Worm (Caenorhabditis elegans) whole organism, L4 larva: ENCODE results near the gene C38C5.1.

Experiments used
- F49E8.2 ChIP-seq: sonication (generic microtip); optimal IDR thresholded peaks from 2 replicates; lab custom pipeline; 2016; ENCODE audit warnings: missing compliant biosample characterization, mild to moderate bottlenecking, missing genetic modification characterization, borderline replicate concordance
- R02D3.7 ChIP-seq: fragments of 150-350 bp; sonication (generic microtip); optimal IDR thresholded peaks from 3 replicates; lab custom pipeline; 2014; ENCODE audit warnings: missing biosample characterization, missing genetic modification characterization
- ama-1 ChIP-seq: fragments of 150-350 bp; optimal IDR thresholded peaks from 2 replicates; lab custom pipeline; 2014; ENCODE audit warnings: inconsistent platforms, mixed read lengths
- ceh-82 ChIP-seq: sonication (generic microtip); optimal IDR thresholded peaks from 2 replicates; lab custom pipeline; 2017; ENCODE audit warnings: missing biosample characterization, missing genetic modification characterization
- egl-43 ChIP-seq: fragments of 200-800 bp; sonication (Bioruptor generic); IDR thresholded peaks from 2 replicates; pipeline ENCODE4 v1.3.6; 2022; ENCODE audit warnings: missing genetic modification reagents, missing genetic modification characterization, missing compliant biosample characterization
- lsy-2 ChIP-seq, 2 experiments: fragments of 150-350 bp in 1 of 2; sonication (generic microtip) in 1 of 2; optimal IDR thresholded peaks; 2 replicates each; lab custom pipeline; 2014 to 2017; ENCODE audit warnings: missing biosample characterization in 2 of 2, missing genetic modification characterization in 2 of 2
- madf-9 ChIP-seq: fragments of 200-800 bp; sonication (Bioruptor generic); conservative IDR thresholded peaks from 2 replicates; pipeline ENCODE4 v1.3.6; 2022; ENCODE audit warnings: missing genetic modification reagents, missing genetic modification characterization, missing compliant biosample characterization
- nhr-11 ChIP-seq: fragments of 150-350 bp; optimal IDR thresholded peaks from 2 replicates; lab custom pipeline; 2014; ENCODE audit warnings: missing biosample characterization, missing genetic modification characterization
- unc-62 ChIP-seq, 3 experiments: fragments of 150-350 bp in 1 of 3; sonication (generic microtip); optimal IDR thresholded peaks in 2 of 3; peaks in 1 of 3; 1 replicate in 1 of 3; 2 replicates in 2 of 3; lab custom pipeline; 2014 to 2017; ENCODE audit warnings: missing biosample characterization in 3 of 3, missing genetic modification characterization in 3 of 3, missing genetic modification reagents in 3 of 3, missing genotype in 1 of 3

DNA sequence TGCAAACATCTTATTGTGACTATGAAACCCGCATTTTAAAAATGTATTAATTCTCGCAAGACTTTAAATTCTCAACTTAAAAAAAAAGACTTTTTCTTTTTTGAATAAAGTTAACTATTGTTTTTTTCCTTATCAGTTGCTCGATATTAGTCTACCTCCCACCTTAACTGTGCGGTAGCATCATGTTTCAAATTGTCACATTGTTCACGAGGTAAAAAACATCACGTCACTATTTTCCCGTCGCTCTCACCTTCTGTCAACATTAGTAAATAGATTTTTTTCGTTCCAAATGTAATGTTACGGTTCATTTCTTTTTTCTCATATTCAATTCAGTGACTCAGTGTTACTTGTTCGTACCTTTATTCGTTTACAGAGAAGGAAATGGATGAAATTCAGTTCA, 41.5 kb upstream of the C38C5.1 start:
- TF ChIP-seq nhr-11 (tag; lab: Kevin White, UChicago), result no peak
- no peak for TF ChIP-seq madf-9 (GFP tag; lab: Robert Waterston, UW)
- no peak for TF ChIP-seq egl-43 (GFP tag; lab: Robert Waterston, UW)
- TF ChIP-seq ama-1 (lab: Kevin White, UChicago), result no peak
- peak in 1 of 2 experiments; percentile 39 for TF ChIP-seq unc-62 (GFP tag; optimal IDR thresholded peaks at IDR 0.05 in 1 of 2; lab: Kevin White, UChicago)
- no peak for TF ChIP-seq unc-62 (tag; optimal IDR thresholded peaks at IDR 0.05; lab: Kevin White, UChicago)
- no peak for TF ChIP-seq lsy-2 (tag; optimal IDR thresholded peaks at IDR 0.05; lab: Kevin White, UChicago)
- TF ChIP-seq R02D3.7, result no peak
- TF ChIP-seq F49E8.2 (tag; lab: Kevin White, UChicago), result no peak
- no peak for TF ChIP-seq ceh-82 (tag; lab: Kevin White, UChicago)
